Fruit fly (Drosophila melanogaster) whole organism, embryonic: Measurements from ENCODE around the gene mbm.
A peak's percentile ranks its signal among the peaks of the same experiment; 100 is the strongest.

Source experiments
- Atf-2 ChIP-seq: fragments of 200-800 bp; sonication (Bioruptor generic); optimal IDR thresholded peaks from 2 replicates; lab custom pipeline; 2016; ENCODE audit warnings: missing biosample characterization, missing genetic modification characterization
- Bgb ChIP-seq: fragments of 200-800 bp; sonication (Bioruptor generic); IDR thresholded peaks from 2 replicates; pipeline ENCODE4 v1.3.6; 2022; ENCODE audit warnings: missing biosample characterization, missing genetic modification characterization; ENCODE audit not compliant: partially characterized antibody
- CG10209 ChIP-seq: fragments of 200-800 bp; sonication (Bioruptor generic); optimal IDR thresholded peaks from 3 replicates; lab custom pipeline; 2017; ENCODE audit warnings: missing biosample characterization, mild to moderate bottlenecking, missing genetic modification characterization, missing genetic modification reagents
- CG14014 ChIP-seq: fragments of 200-800 bp; sonication (Bioruptor generic); IDR thresholded peaks from 2 replicates; pipeline ENCODE4 v1.3.6; 2022; ENCODE audit warnings: missing biosample characterization, missing genetic modification characterization
- CG14965 ChIP-seq: fragments of 200-800 bp; sonication (Bioruptor generic); optimal IDR thresholded peaks from 2 replicates; lab custom pipeline; 2016; ENCODE audit warnings: missing biosample characterization, missing genetic modification characterization, borderline replicate concordance
- CG1529 ChIP-seq: fragments of 200-800 bp; sonication (Bioruptor generic); optimal IDR thresholded peaks from 3 replicates; lab custom pipeline; 2018; ENCODE audit warnings: missing biosample characterization, missing genetic modification characterization
- CG16779 ChIP-seq: fragments of 200-800 bp; sonication (Bioruptor generic); IDR thresholded peaks from 2 replicates; pipeline ENCODE4 v1.3.6; 2022; ENCODE audit warnings: missing biosample characterization, missing genetic modification characterization
- CG17328 ChIP-seq: fragments of 200-800 bp; sonication (Bioruptor generic); IDR thresholded peaks from 2 replicates; pipeline ENCODE4 v1.3.6; 2022; ENCODE audit warnings: missing biosample characterization, missing genetic modification characterization
- CG1832 ChIP-seq: fragments of 200-800 bp; sonication (Bioruptor generic); optimal IDR thresholded peaks from 2 replicates; lab custom pipeline; 2017; ENCODE audit warnings: missing biosample characterization, mild to moderate bottlenecking, missing genetic modification characterization, inconsistent platforms
- CG33213 ChIP-seq: fragments of 200-800 bp; sonication (Bioruptor generic); optimal IDR thresholded peaks from 3 replicates; lab custom pipeline; 2016; ENCODE audit warnings: missing biosample characterization, missing genetic modification characterization
- CG33557 ChIP-seq: fragments of 200-800 bp; sonication (Bioruptor generic); optimal IDR thresholded peaks from 2 replicates; lab custom pipeline; 2019; ENCODE audit warnings: missing biosample characterization, mild to moderate bottlenecking, missing genetic modification characterization, moderate library complexity
- CG43689 ChIP-seq: fragments of 200-800 bp; sonication (Bioruptor generic); IDR thresholded peaks from 2 replicates; pipeline ENCODE4 v1.3.6; 2022; ENCODE audit warnings: missing biosample characterization, missing genetic modification characterization
- CG4617 ChIP-seq: fragments of 200-800 bp; sonication (Bioruptor generic); optimal IDR thresholded peaks from 3 replicates; lab custom pipeline; 2016; ENCODE audit warnings: missing biosample characterization, missing genetic modification characterization, borderline replicate concordance
- CG4707 ChIP-seq: fragments of 200-800 bp; sonication (Bioruptor generic); optimal IDR thresholded peaks from 2 replicates; lab custom pipeline; 2018; ENCODE audit warnings: missing biosample characterization, mild to moderate bottlenecking, missing genetic modification characterization, moderate library complexity
- CG4820 ChIP-seq: fragments of 200-800 bp; sonication (Bioruptor generic); optimal IDR thresholded peaks from 3 replicates; lab custom pipeline; 2016; ENCODE audit warnings: missing biosample characterization, missing genetic modification characterization
- CG6683 ChIP-seq: fragments of 200-800 bp; sonication (Bioruptor generic); optimal IDR thresholded peaks from 2 replicates; lab custom pipeline; 2017; ENCODE audit warnings: missing biosample characterization, mild to moderate bottlenecking, missing genetic modification characterization, missing genetic modification reagents
- CG7556 ChIP-seq: fragments of 200-800 bp; sonication (Bioruptor generic); optimal IDR thresholded peaks from 2 replicates; lab custom pipeline; 2017; ENCODE audit warnings: missing biosample characterization, mild to moderate bottlenecking, missing genetic modification characterization
- Camta ChIP-seq: fragments of 200-800 bp; sonication (Bioruptor generic); optimal IDR thresholded peaks from 2 replicates; lab custom pipeline; 2016; ENCODE audit warnings: missing biosample characterization, missing genetic modification characterization
- Chrac-16 ChIP-seq: fragments of 200-800 bp; sonication (Bioruptor generic); optimal IDR thresholded peaks from 3 replicates; lab custom pipeline; 2016; ENCODE audit warnings: missing biosample characterization, missing genetic modification characterization
- HLH4C ChIP-seq: fragments of 200-800 bp; sonication (Bioruptor generic); IDR thresholded peaks from 3 replicates; pipeline ENCODE4 v1.3.6; 2022; ENCODE audit warnings: missing biosample characterization, missing genetic modification characterization; ENCODE audit not compliant: partially characterized antibody
- Hey ChIP-seq: fragments of 200-800 bp; sonication (Bioruptor generic); optimal IDR thresholded peaks from 3 replicates; lab custom pipeline; 2018; ENCODE audit warnings: missing biosample characterization, mild to moderate bottlenecking, missing genetic modification characterization
- Mes4 ChIP-seq: fragments of 200-800 bp; sonication (Bioruptor generic); optimal IDR thresholded peaks from 2 replicates; lab custom pipeline; 2016; ENCODE audit warnings: missing biosample characterization, missing genetic modification characterization
- Myb ChIP-seq: fragments of 200-800 bp; sonication (Bioruptor generic); optimal IDR thresholded peaks from 2 replicates; lab custom pipeline; 2016; ENCODE audit warnings: missing biosample characterization, missing genetic modification characterization
- Ravus ChIP-seq: fragments of 200-800 bp; sonication (Bioruptor generic); IDR thresholded peaks from 2 replicates; pipeline ENCODE4 v1.3.6; 2022; ENCODE audit warnings: missing biosample characterization, missing genetic modification characterization
- Spps ChIP-seq: fragments of 200-800 bp; sonication (Bioruptor generic); optimal IDR thresholded peaks from 2 replicates; lab custom pipeline; 2018; ENCODE audit warnings: missing biosample characterization, mild to moderate bottlenecking, missing genetic modification characterization
- Xrp1 ChIP-seq: fragments of 200-800 bp; sonication (Bioruptor generic); IDR thresholded peaks from 2 replicates; pipeline ENCODE4 v1.3.6; 2022; ENCODE audit warnings: missing biosample characterization, missing genetic modification characterization
- al ChIP-seq: fragments of 200-800 bp; sonication (Bioruptor generic); IDR thresholded peaks from 2 replicates; pipeline ENCODE4 v1.3.6; 2022; ENCODE audit warnings: missing biosample characterization, missing genetic modification characterization
- bsh ChIP-seq, 2 experiments: fragments of 200-800 bp; sonication (Bioruptor generic); optimal IDR thresholded peaks; 2 replicates each; lab custom pipeline; 2017 to 2018; ENCODE audit warnings: mild to moderate bottlenecking in 2 of 2, missing biosample characterization in 2 of 2, missing genetic modification characterization in 2 of 2, moderate library complexity in 1 of 2
- dmrt99B ChIP-seq: fragments of 200-800 bp; sonication (Bioruptor generic); optimal IDR thresholded peaks from 2 replicates; lab custom pipeline; 2018; ENCODE audit warnings: missing biosample characterization, mild to moderate bottlenecking, missing genetic modification characterization, moderate library complexity
- dpn ChIP-seq, 2 experiments: fragments of 200-800 bp; sonication (Bioruptor generic); optimal IDR thresholded peaks; 3 replicates each; lab custom pipeline; 2016; ENCODE audit warnings: missing biosample characterization in 2 of 2, missing genetic modification characterization in 2 of 2
- dysf ChIP-seq: fragments of 200-800 bp; sonication (Bioruptor generic); IDR thresholded peaks from 3 replicates; pipeline ENCODE4 v1.3.6; 2022; ENCODE audit warnings: missing biosample characterization, missing genetic modification characterization
- fru ChIP-seq: fragments of >200 bp; optimal IDR thresholded peaks from 2 replicates; lab custom pipeline; 2017
- ftz-f1 ChIP-seq: fragments of 200-800 bp; sonication (Bioruptor generic); optimal IDR thresholded peaks from 2 replicates; lab custom pipeline; 2016; ENCODE audit warnings: missing biosample characterization, missing genetic modification characterization
- gcm ChIP-seq: fragments of 200-800 bp; sonication (Bioruptor generic); optimal IDR thresholded peaks from 2 replicates; lab custom pipeline; 2019; ENCODE audit warnings: missing biosample characterization, mild to moderate bottlenecking, missing genetic modification characterization, moderate library complexity
- hbn ChIP-seq: fragments of 200-800 bp; sonication (Bioruptor generic); IDR thresholded peaks from 2 replicates; pipeline ENCODE4 v1.3.6; 2022; ENCODE audit warnings: missing biosample characterization, missing genetic modification characterization; ENCODE audit not compliant: partially characterized antibody
- hth ChIP-seq: fragments of >200 bp; optimal IDR thresholded peaks from 2 replicates; lab custom pipeline; 2017; ENCODE audit warnings: inconsistent platforms
- klu ChIP-seq: fragments of 200-800 bp; sonication (Bioruptor generic); IDR thresholded peaks from 2 replicates; pipeline ENCODE4 v1.3.6; 2022; ENCODE audit warnings: missing biosample characterization, missing genetic modification characterization
- kni ChIP-seq: fragments of 200-800 bp; sonication (Bioruptor generic); optimal IDR thresholded peaks from 3 replicates; lab custom pipeline; 2017; ENCODE audit warnings: mild to moderate bottlenecking, missing biosample characterization, missing genetic modification reagents, missing genetic modification characterization
- knrl ChIP-seq: fragments of 200-800 bp; sonication (Bioruptor generic); IDR thresholded peaks from 3 replicates; pipeline ENCODE4 v1.3.6; 2022; ENCODE audit warnings: missing biosample characterization, missing genetic modification characterization; ENCODE audit not compliant: partially characterized antibody
- lbe ChIP-seq: fragments of 200-800 bp; sonication (Bioruptor generic); optimal IDR thresholded peaks from 2 replicates; lab custom pipeline; 2016; ENCODE audit warnings: missing biosample characterization, mild to moderate bottlenecking, missing genetic modification characterization
- p53 ChIP-seq: fragments of 200-800 bp; sonication (Bioruptor generic); optimal IDR thresholded peaks from 2 replicates; lab custom pipeline; 2016; ENCODE audit warnings: missing biosample characterization, missing genetic modification characterization
- pan ChIP-seq, 4 experiments: fragments of >200 bp in 3 of 4; fragments of 200-800 bp in 1 of 4; sonication (Bioruptor generic) in 1 of 4; optimal IDR thresholded peaks in 3 of 4; IDR thresholded peaks in 1 of 4; 2 replicates each; pipeline versions ENCODE4 v1.3.6 to Lab custom; 2017 to 2022; ENCODE audit warnings: missing biosample characterization in 2 of 4, missing genetic modification characterization in 2 of 4, mixed read lengths in 1 of 4
- ranshi ChIP-seq: fragments of 200-800 bp; sonication (Bioruptor generic); IDR thresholded peaks from 2 replicates; pipeline ENCODE4 v1.3.6; 2022; ENCODE audit warnings: missing biosample characterization, missing genetic modification characterization
- rib ChIP-seq: fragments of 200-800 bp; sonication (Bioruptor generic); IDR thresholded peaks from 2 replicates; pipeline ENCODE4 v1.3.6; 2022; ENCODE audit warnings: missing biosample characterization, missing genetic modification characterization
- seq ChIP-seq: fragments of 200-800 bp; sonication (Bioruptor generic); IDR thresholded peaks from 2 replicates; pipeline ENCODE4 v1.3.6; 2022; ENCODE audit warnings: missing biosample characterization, missing genetic modification characterization
- slou ChIP-seq: fragments of 200-800 bp; sonication (Bioruptor generic); optimal IDR thresholded peaks from 3 replicates; lab custom pipeline; 2016; ENCODE audit warnings: missing biosample characterization, missing genetic modification characterization
- sug ChIP-seq: fragments of 200-800 bp; optimal IDR thresholded peaks from 2 replicates; lab custom pipeline; 2019; ENCODE audit warnings: missing biosample characterization, mild to moderate bottlenecking, missing genetic modification characterization, moderate library complexity
- trem ChIP-seq: fragments of 200-800 bp; optimal IDR thresholded peaks from 3 replicates; lab custom pipeline; 2019; ENCODE audit warnings: missing biosample characterization, mild to moderate bottlenecking, missing genetic modification characterization, moderate library complexity
- tx ChIP-seq: fragments of 200-800 bp; sonication (Bioruptor generic); optimal IDR thresholded peaks from 2 replicates; lab custom pipeline; 2016; ENCODE audit warnings: missing biosample characterization, missing genetic modification characterization
- vfl ChIP-seq: fragments of 200-800 bp; sonication (Bioruptor generic); optimal IDR thresholded peaks from 2 replicates; lab custom pipeline; 2016; ENCODE audit warnings: missing biosample characterization, missing genetic modification characterization

mbm gene

dm6 chr2L:247845-248473 is 25.6 kb downstream of the mbm start (continued):
- TF ChIP-seq ftz-f1 (GFP tag; lab: Kevin White, UChicago) = peak; percentile 8
- TF ChIP-seq vfl (GFP tag; lab: Kevin White, UChicago) = no peak
- TF ChIP-seq knrl = no peak
- no peak for TF ChIP-seq tx
- no peak for TF ChIP-seq Spps (tag; lab: Kevin White, UChicago)
- TF ChIP-seq CG43689 = no peak
- no peak for TF ChIP-seq CG14014 (GFP tag; lab: Robert Waterston, UW)
- TF ChIP-seq CG4707 (GFP tag; lab: Kevin White, UChicago) = no peak
- TF ChIP-seq CG14965 (GFP tag; lab: Kevin White, UChicago) = no peak
- peak; percentile 60 for TF ChIP-seq trem (tag; lab: Kevin White, UChicago)
- TF ChIP-seq Myb (GFP tag; lab: Kevin White, UChicago) = no peak
- no peak for TF ChIP-seq kni (GFP tag; lab: Kevin White, UChicago)
- TF ChIP-seq dysf (GFP tag; lab: Robert Waterston, UW) = peak; percentile 58
- TF ChIP-seq al (GFP tag; lab: Robert Waterston, UW) = peak; percentile 29; the same call in 1 of the 2 replicates
- no peak for TF ChIP-seq Ravus (GFP tag; lab: Robert Waterston, UW)
- TF ChIP-seq CG16779 (GFP tag; lab: Robert Waterston, UW) = no peak
- no peak for TF ChIP-seq lbe (GFP tag; lab: Kevin White, UChicago)
- TF ChIP-seq HLH4C = no peak
- peak; percentile 53 for TF ChIP-seq CG6683 (GFP tag; lab: Kevin White, UChicago)
- no peak for TF ChIP-seq CG1832
- no peak for TF ChIP-seq CG33557 (GFP tag; lab: Kevin White, UChicago)
- peak; percentile 56; the same call in 1 of the 2 replicates for TF ChIP-seq ranshi (GFP tag; lab: Robert Waterston, UW)
- TF ChIP-seq Camta (GFP tag; lab: Kevin White, UChicago) = no peak
- TF ChIP-seq slou = no peak
- TF ChIP-seq CG33213 (GFP tag; lab: Kevin White, UChicago) = no peak
- TF ChIP-seq CG1529 (GFP tag; lab: Kevin White, UChicago) = no peak
- peak; percentile 42 for TF ChIP-seq klu (GFP tag; lab: Robert Waterston, UW)
- no peak for TF ChIP-seq p53 (GFP tag; lab: Kevin White, UChicago)
- no peak for TF ChIP-seq Hey (tag; lab: Kevin White, UChicago)
- peak; percentile 59 for TF ChIP-seq dmrt99B (tag; lab: Kevin White, UChicago)
- TF ChIP-seq pan (optimal IDR thresholded peaks at IDR 0.05; lab: Kevin White, UChicago) = no peak
- TF ChIP-seq pan (GFP tag; optimal IDR thresholded peaks at IDR 0.05 in 1 of 2, IDR thresholded peaks at IDR 0.05 in 1 of 2) = peak in 1 of 2 experiments; percentile 67
- TF ChIP-seq sug (tag; lab: Kevin White, UChicago) = peak; percentile 55
- TF ChIP-seq hth (lab: Kevin White, UChicago) = no peak
- TF ChIP-seq seq (GFP tag; lab: Robert Waterston, UW) = no peak
- TF ChIP-seq CG4617 (GFP tag; lab: Kevin White, UChicago) = no peak
- TF ChIP-seq hbn (GFP tag; lab: Robert Waterston, UW) = no peak
- TF ChIP-seq CG10209 (GFP tag; lab: Kevin White, UChicago) = peak; percentile 42
- no peak for TF ChIP-seq gcm
- no peak for TF ChIP-seq CG17328 (GFP tag; lab: Robert Waterston, UW)
- TF ChIP-seq fru (lab: Kevin White, UChicago) = no peak
- TF ChIP-seq Mes4 (GFP tag; lab: Kevin White, UChicago) = no peak
- TF ChIP-seq Atf-2 = no peak
- peak in 1 of 2 experiments; percentile 40 for TF ChIP-seq dpn (GFP tag; optimal IDR thresholded peaks at IDR 0.05; lab: Kevin White, UChicago)
- TF ChIP-seq CG7556 (GFP tag; lab: Kevin White, UChicago) = peak; percentile 77
- TF ChIP-seq CG4820 (GFP tag; lab: Kevin White, UChicago) = no peak
- TF ChIP-seq Chrac-16 (GFP tag; lab: Kevin White, UChicago) = peak; percentile 36
- peak; percentile 42; the same call in 1 of the 2 replicates for TF ChIP-seq Bgb (GFP tag; lab: Robert Waterston, UW)
- peak; percentile 54 for TF ChIP-seq Xrp1
- peak; percentile 82 for TF ChIP-seq rib (GFP tag; lab: Robert Waterston, UW)
- TF ChIP-seq bsh (GFP tag; optimal IDR thresholded peaks at IDR 0.05; lab: Kevin White, UChicago) = peak; percentile 41 to 54
